Worm (Caenorhabditis elegans) whole organism, L4/young adult: ENCODE measurements around the gene C18G1.6.
A peak's percentile ranks its signal among the peaks of the same experiment; 100 is the strongest.

Source experiments
- W03F9.2 ChIP-seq: fragments of 150-350 bp; optimal IDR thresholded peaks from 2 replicates; lab custom pipeline; 2014; ENCODE audit warnings: missing biosample characterization, missing genetic modification characterization
- dao-5 ChIP-seq: sonication (generic microtip); optimal IDR thresholded peaks from 2 replicates; lab custom pipeline; 2016; ENCODE audit warnings: missing genotype, missing genetic modification characterization, moderate library complexity, missing compliant biosample characterization
- him-1 ChIP-seq: sonication (generic microtip); optimal IDR thresholded peaks from 2 replicates; lab custom pipeline; 2016; ENCODE audit warnings: missing genotype, missing genetic modification reagents, missing genetic modification characterization, missing compliant biosample characterization

The C18G1.6 gene

ce11 chrV:4750294-4750693 lies at the start of gene C18G1.6:
Gene C18G1.6, plus strand, starts transcription at chrV:4750594.
- TF ChIP-seq W03F9.2 (tag; lab: Kevin White, UChicago) = no peak
- TF ChIP-seq dao-5 (tag; lab: Kevin White, UChicago) = no peak
- TF ChIP-seq him-1 (tag; lab: Kevin White, UChicago) = no peak

- TF ChIP-seq him-1 (tag; lab: Kevin White, UChicago) = no peak
- TF ChIP-seq dao-5 (tag; lab: Kevin White, UChicago) = no peak
- no peak for TF ChIP-seq W03F9.2 (tag; lab: Kevin White, UChicago)
These were observed 42.7 kb upstream of the C18G1.6 start for ce11 chrV:4707646-4708045.

DNA sequence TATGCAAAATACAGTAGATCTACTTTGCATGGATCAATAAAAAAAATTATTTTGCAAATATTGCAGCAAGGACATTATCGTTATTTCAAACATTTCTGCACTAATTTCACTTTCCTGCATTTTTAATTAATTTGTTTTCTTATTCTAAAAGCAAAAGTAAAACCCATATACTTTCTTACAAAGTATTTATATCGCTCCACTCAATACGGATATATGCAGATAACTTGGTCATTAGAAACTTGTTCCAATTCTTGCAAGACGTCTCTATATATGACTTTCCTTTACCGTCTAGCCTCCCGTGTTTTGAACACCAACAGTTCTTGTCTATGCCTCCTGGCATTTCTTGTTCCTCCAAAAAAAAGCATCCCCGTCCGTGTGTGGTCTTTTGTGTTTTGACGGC lies 39.9 kb upstream of the C18G1.6 start, which contains the start of gene oac-24:
Gene oac-24, plus strand, starts transcription at position 301 of the 400 bp plus-strand sequence.
- TF ChIP-seq dao-5 (tag; lab: Kevin White, UChicago) (no peak), W03F9.2 (tag; lab: Kevin White, UChicago) (no peak), him-1 (tag; lab: Kevin White, UChicago) (no peak)

- no peak for TF ChIP-seq dao-5 (tag; lab: Kevin White, UChicago)
- TF ChIP-seq him-1 (tag; lab: Kevin White, UChicago) = no peak
These were observed 30.4 kb upstream of the C18G1.6 start, which contains the start of gene prx-6 for ce11 chrV:4719965-4720364. Gene prx-6, minus strand, starts transcription at chrV:4720093.

- TF ChIP-seq him-1 (tag; lab: Kevin White, UChicago) = no peak
- no peak for TF ChIP-seq dao-5 (tag; lab: Kevin White, UChicago)
- TF ChIP-seq W03F9.2 (tag; lab: Kevin White, UChicago) = no peak
These were observed 29.4 kb upstream of the C18G1.6 start for ce11 chrV:4720884-4721464.

ce11 chrV:4722314-4722713 lies 28.1 kb upstream of the C18G1.6 start, which contains the start of gene F39G3.5:
Gene F39G3.5, plus strand, starts transcription at chrV:4722614.
- TF ChIP-seq W03F9.2 (tag; lab: Kevin White, UChicago) = no peak
- TF ChIP-seq him-1 (tag; lab: Kevin White, UChicago) = no peak
- TF ChIP-seq dao-5 (tag; lab: Kevin White, UChicago) = no peak

- no peak for TF ChIP-seq W03F9.2 (tag; lab: Kevin White, UChicago)
- no peak for TF ChIP-seq him-1 (tag; lab: Kevin White, UChicago)
- no peak for TF ChIP-seq dao-5 (tag; lab: Kevin White, UChicago)
These were observed 25.9 kb upstream of the C18G1.6 start, which contains the start of gene F39G3.4 for ce11 chrV:4724453-4724852. Gene F39G3.4, plus strand, starts transcription at chrV:4724753.

ce11 chrV:4730075-4730474 lies 20.3 kb upstream of the C18G1.6 start, which contains the start of gene tig-2:
Gene tig-2, minus strand, starts transcription at chrV:4730161.
- TF ChIP-seq dao-5 (tag; lab: Kevin White, UChicago) (no peak), him-1 (tag; lab: Kevin White, UChicago) (no peak), W03F9.2 (tag; lab: Kevin White, UChicago) (no peak)

ce11 chrV:4731154-4731961 lies 19.0 kb upstream of the C18G1.6 start, which contains the start of gene F39G3.3:
Gene F39G3.3, plus strand, starts transcription at chrV:4731911.
- TF ChIP-seq dao-5 (tag; lab: Kevin White, UChicago) (no peak), W03F9.2 (tag; lab: Kevin White, UChicago) (peak; percentile 58), him-1 (tag; lab: Kevin White, UChicago) (peak; percentile 11)

- TF ChIP-seq dao-5 (tag; lab: Kevin White, UChicago) = no peak
- no peak for TF ChIP-seq him-1 (tag; lab: Kevin White, UChicago)
- TF ChIP-seq W03F9.2 (tag; lab: Kevin White, UChicago) = no peak
These were observed 16.4 kb upstream of the C18G1.6 start for ce11 chrV:4733952-4734351.

DNA sequence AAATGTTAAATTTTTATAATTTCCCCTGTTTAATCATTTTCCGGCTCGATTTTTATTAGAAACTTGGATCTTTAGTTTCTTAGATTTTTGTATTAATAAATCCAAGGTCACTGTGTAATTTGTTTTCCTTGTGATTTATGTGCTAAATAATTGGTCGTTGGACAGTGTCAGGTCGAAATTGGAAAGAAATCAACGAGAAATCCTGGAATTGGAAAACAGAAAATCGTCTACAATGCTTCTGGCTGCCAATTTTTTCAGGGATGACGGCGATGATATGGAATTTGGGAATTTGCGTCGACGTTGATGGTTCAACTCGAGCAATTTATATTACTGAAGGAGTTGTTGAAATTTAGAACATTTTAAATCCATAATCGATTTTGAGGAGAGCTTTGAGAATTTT lies 15.8 kb upstream of the C18G1.6 start:
- TF ChIP-seq W03F9.2 (tag; lab: Kevin White, UChicago) = no peak
- TF ChIP-seq him-1 (tag; lab: Kevin White, UChicago) = no peak
- TF ChIP-seq dao-5 (tag; lab: Kevin White, UChicago) = no peak

DNA sequence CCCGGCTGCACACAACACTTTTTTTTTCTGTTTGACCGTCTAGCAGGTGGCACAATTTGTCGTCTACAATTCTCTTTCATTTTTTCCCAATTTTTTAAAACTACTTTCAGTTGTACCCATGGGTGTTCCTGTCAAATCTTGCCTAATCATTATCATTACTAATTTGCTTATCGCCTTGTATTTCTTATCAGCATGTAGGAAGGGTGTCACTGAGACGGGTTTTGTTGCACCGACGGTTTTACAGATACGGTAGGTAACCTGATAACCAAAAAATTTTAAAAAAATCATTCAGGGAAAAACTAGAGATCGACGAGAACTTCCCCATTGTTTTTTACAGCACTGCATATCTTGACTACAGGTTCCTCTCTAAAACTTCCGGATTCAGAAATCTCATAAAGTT lies 12.7 kb upstream of the C18G1.6 start, which contains the start of gene F39G3.2:
Gene F39G3.2, plus strand, starts transcription at position 105 of the 400 bp plus-strand sequence.
- TF ChIP-seq him-1 (tag; lab: Kevin White, UChicago) (no peak), W03F9.2 (tag; lab: Kevin White, UChicago) (no peak), dao-5 (tag; lab: Kevin White, UChicago) (no peak)

DNA sequence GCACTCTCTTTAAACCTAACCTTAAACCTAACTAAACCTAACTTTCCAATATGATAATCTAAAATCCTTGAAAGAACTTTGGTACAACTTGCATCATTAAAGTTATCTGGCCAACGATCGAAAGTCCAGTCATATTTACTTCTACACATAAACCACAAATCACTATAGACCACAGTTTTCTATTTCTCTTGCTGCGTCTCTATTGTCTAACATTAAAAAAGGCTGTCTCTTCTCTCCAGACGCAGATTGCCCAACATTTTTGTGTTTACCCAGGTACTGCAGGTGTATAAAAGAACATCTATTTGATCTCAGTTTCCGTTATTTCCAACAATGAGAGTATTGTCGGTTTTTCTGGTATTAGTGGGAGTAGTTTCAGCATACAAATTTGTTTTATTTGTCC lies 8.2 kb upstream of the C18G1.6 start, which contains the start of gene ugt-61:
Gene ugt-61, plus strand, starts transcription at position 233 of the 400 bp plus-strand sequence.
- TF ChIP-seq W03F9.2 (tag; lab: Kevin White, UChicago) (no peak), him-1 (tag; lab: Kevin White, UChicago) (no peak), dao-5 (tag; lab: Kevin White, UChicago) (no peak)
